Worm (Caenorhabditis elegans) whole organism, young adult: ENCODE measurements around the gene F46G10.1.

Experiments used
- B0261.1 ChIP-seq: sonication (generic microtip); optimal IDR thresholded peaks from 2 replicates; lab custom pipeline; 2016; ENCODE audit warnings: mild to moderate bottlenecking, missing genetic modification characterization, moderate library complexity, missing compliant biosample characterization
- dox-1 ChIP-seq: fragments of 200-800 bp; sonication (Bioruptor generic); IDR thresholded peaks from 2 replicates; pipeline ENCODE4 v1.3.6; 2022; ENCODE audit warnings: missing genetic modification reagents, missing genetic modification characterization, missing compliant biosample characterization
- madf-10 ChIP-seq: sonication (generic microtip); optimal IDR thresholded peaks from 2 replicates; lab custom pipeline; 2016; ENCODE audit warnings: mild to moderate bottlenecking, missing genetic modification characterization, missing compliant biosample characterization
- pbrm-1 ChIP-seq: fragments of 200-800 bp; sonication (Bioruptor generic); IDR thresholded peaks from 2 replicates; pipeline ENCODE4 v1.3.6; 2022; ENCODE audit warnings: missing genetic modification reagents, missing genetic modification characterization, missing compliant biosample characterization
- rpc-1 ChIP-seq, 2 experiments: fragments of 150-350 bp in 1 of 2; sonication (generic microtip) in 1 of 2; optimal IDR thresholded peaks; 2 replicates each; lab custom pipeline; 2014 to 2018; ENCODE audit warnings: missing biosample characterization in 1 of 2, missing genetic modification characterization in 1 of 2, missing genetic modification reagents in 1 of 2, missing genotype in 1 of 2
- snpc-1.1 ChIP-seq: sonication (generic microtip); optimal IDR thresholded peaks from 2 replicates; lab custom pipeline; 2017; ENCODE audit warnings: missing genetic modification characterization, mild to moderate bottlenecking, missing compliant biosample characterization, antibody characterized with exemption, moderate library complexity, missing genotype, missing genetic modification reagents; ENCODE audit not compliant: insufficient read depth

F46G10.1 gene

DNA sequence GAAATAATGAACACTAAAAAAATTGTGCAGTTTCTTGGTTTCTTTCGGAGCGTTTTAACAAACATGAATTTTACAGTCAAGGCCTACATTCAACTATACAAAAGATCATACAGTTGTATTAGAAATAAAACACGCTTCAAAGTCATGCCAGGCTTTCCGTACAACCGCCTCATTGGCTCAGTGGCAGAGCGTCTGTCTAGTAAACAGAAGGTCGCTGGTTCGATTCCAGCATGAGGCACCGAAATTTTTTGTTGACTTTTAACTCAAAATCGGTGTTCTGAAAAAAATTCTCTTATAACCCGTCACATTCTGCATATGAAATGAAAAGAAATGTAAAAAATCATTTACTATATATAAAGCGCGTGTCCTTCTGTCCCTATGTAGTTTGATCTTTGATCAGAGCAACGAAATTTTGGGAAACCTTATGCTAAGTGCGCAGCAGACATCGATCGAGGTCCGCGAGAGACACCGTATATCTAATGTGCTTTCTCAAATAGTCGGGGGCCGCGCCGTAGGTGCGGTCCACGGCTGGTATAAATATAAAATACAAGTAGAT is 50.4 kb downstream of the F46G10.1 start (continued):
- TF ChIP-seq B0261.1 (tag; lab: Kevin White, UChicago) (peak; percentile 66), madf-10 (tag; lab: Kevin White, UChicago) (peak; percentile 31), pbrm-1 (GFP tag; lab: Robert Waterston, UW) (peak; percentile 58; the same call in 1 of the 2 replicates), snpc-1.1 (tag; lab: Kevin White, UChicago) (peak; percentile 24), rpc-1 (optimal IDR thresholded peaks at IDR 0.05; lab: Kevin White, UChicago) (peak; percentile 69), rpc-1 (tag; optimal IDR thresholded peaks at IDR 0.05; lab: Kevin White, UChicago) (peak; percentile 84), dox-1 (GFP tag; lab: Robert Waterston, UW) (0 out of 2 replicates have a peak, but pooled peaks have one; percentile 17)
